Worm (Caenorhabditis elegans) whole organism, early embryonic: ENCODE results near the gene utp-20.
A peak's percentile ranks its signal among the peaks of the same experiment; 100 is the strongest.

ENCODE experiments used
- B0310.2 ChIP-seq: sonication (generic microtip); optimal IDR thresholded peaks from 2 replicates; lab custom pipeline; 2016; ENCODE audit warnings: mild to moderate bottlenecking, missing genetic modification characterization, missing compliant biosample characterization
- F13C5.2 ChIP-seq: sonication (generic microtip); optimal IDR thresholded peaks from 2 replicates; lab custom pipeline; 2017; ENCODE audit warnings: mild to moderate bottlenecking, missing genetic modification characterization, inconsistent platforms, missing compliant biosample characterization
- aly-1 ChIP-seq: sonication (generic microtip); optimal IDR thresholded peaks from 2 replicates; lab custom pipeline; 2016; ENCODE audit warnings: missing genetic modification characterization, missing compliant biosample characterization
- ama-1 ChIP-seq: fragments of 150-350 bp; optimal IDR thresholded peaks from 2 replicates; lab custom pipeline; 2014
- ceh-13 ChIP-seq: fragments of 200-800 bp; sonication (Bioruptor generic); optimal IDR thresholded peaks from 2 replicates; lab custom pipeline; 2018; ENCODE audit warnings: mild to moderate bottlenecking, missing genetic modification characterization, missing compliant biosample characterization
- ceh-36 ChIP-seq: sonication (generic microtip); optimal IDR thresholded peaks from 2 replicates; lab custom pipeline; 2016; ENCODE audit warnings: missing genetic modification characterization, inconsistent platforms, missing compliant biosample characterization
- ets-7 ChIP-seq: sonication (generic microtip); optimal IDR thresholded peaks from 2 replicates; lab custom pipeline; 2016; ENCODE audit warnings: missing genotype, missing genetic modification characterization, missing compliant biosample characterization
- flt-1 ChIP-seq: fragments of 200-800 bp; sonication (Bioruptor generic); IDR thresholded peaks from 2 replicates; pipeline ENCODE4 v1.3.6; 2022; ENCODE audit warnings: missing genetic modification characterization, missing compliant biosample characterization
- hmbx-1 ChIP-seq: sonication (generic microtip); optimal IDR thresholded peaks from 2 replicates; lab custom pipeline; 2016; ENCODE audit warnings: mild to moderate bottlenecking, missing genetic modification characterization, missing compliant biosample characterization
- hmg-4 ChIP-seq: fragments of 200-800 bp; sonication (Bioruptor generic); optimal IDR thresholded peaks from 2 replicates; lab custom pipeline; 2018; ENCODE audit warnings: mild to moderate bottlenecking, missing genetic modification characterization, missing compliant biosample characterization
- hnd-1 ChIP-seq: sonication (generic microtip); optimal IDR thresholded peaks from 2 replicates; lab custom pipeline; 2016; ENCODE audit warnings: missing genetic modification characterization, missing compliant biosample characterization
- pes-1 ChIP-seq: fragments of 200-800 bp; sonication (Bioruptor generic); IDR thresholded peaks from 2 replicates; pipeline ENCODE4 v1.3.6; 2022; ENCODE audit warnings: missing genetic modification reagents, missing genetic modification characterization, missing compliant biosample characterization
- scrt-1 ChIP-seq: fragments of 200-800 bp; sonication (Bioruptor generic); IDR thresholded peaks from 2 replicates; pipeline ENCODE4 v1.3.6; 2022; ENCODE audit warnings: missing genetic modification characterization, missing compliant biosample characterization
- sea-1 ChIP-seq: fragments of 200-800 bp; sonication (Bioruptor generic); conservative IDR thresholded peaks from 2 replicates; pipeline ENCODE4 v1.3.6; 2022; ENCODE audit warnings: missing genetic modification characterization, missing compliant biosample characterization
- tbx-11 ChIP-seq: fragments of 200-800 bp; sonication (Bioruptor generic); IDR thresholded peaks from 2 replicates; pipeline ENCODE4 v1.3.6; 2022; ENCODE audit warnings: missing genetic modification characterization, missing compliant biosample characterization
- tbx-37 ChIP-seq: fragments of 200-800 bp; sonication (Bioruptor generic); conservative IDR thresholded peaks from 2 replicates; pipeline ENCODE4 v1.3.6; 2022; ENCODE audit warnings: missing genetic modification reagents, missing genetic modification characterization, missing compliant biosample characterization
- tra-4 ChIP-seq: sonication (generic microtip); optimal IDR thresholded peaks from 2 replicates; lab custom pipeline; 2017; ENCODE audit warnings: missing genetic modification characterization, missing compliant biosample characterization

utp-20 gene

ce11 chrII:6561300-6561699 is 25.1 kb downstream of the utp-20 start, which contains the start of gene F18C5.10:
TSS of gene F18C5.10 (minus strand) at chrII:6561444.
- TF ChIP-seq tbx-37 (no peak), scrt-1 (GFP tag; lab: Robert Waterston, UW) (no peak), hnd-1 (tag; lab: Kevin White, UChicago) (no peak), tra-4 (no peak), ama-1 (lab: Kevin White, UChicago) (no peak), hmbx-1 (tag; lab: Kevin White, UChicago) (no peak)

- TF ChIP-seq hnd-1 (tag; lab: Kevin White, UChicago) (no peak), tbx-37 (no peak), ceh-13 (GFP tag; lab: Kevin White, UChicago) (no peak), tbx-11 (GFP tag; lab: Robert Waterston, UW) (no peak), hmg-4 (no peak), aly-1 (tag; lab: Kevin White, UChicago) (no peak), B0310.2 (tag; lab: Kevin White, UChicago) (no peak), hmbx-1 (tag; lab: Kevin White, UChicago) (no peak), F13C5.2 (tag; lab: Kevin White, UChicago) (no peak), ets-7 (tag; lab: Kevin White, UChicago) (no peak), ceh-36 (tag; lab: Kevin White, UChicago) (no peak), sea-1 (GFP tag; lab: Robert Waterston, UW) (no peak)
These were observed 26.2 kb downstream of the utp-20 start for ce11 chrII:6562203-6562867.

ce11 chrII:6563238-6563637 is 27.1 kb downstream of the utp-20 start:
- TF ChIP-seq ets-7 (tag; lab: Kevin White, UChicago), result no peak
- TF ChIP-seq pes-1 (GFP tag; lab: Robert Waterston, UW), result no peak
- TF ChIP-seq B0310.2 (tag; lab: Kevin White, UChicago), result no peak
- no peak for TF ChIP-seq sea-1 (GFP tag; lab: Robert Waterston, UW)
- TF ChIP-seq F13C5.2 (tag; lab: Kevin White, UChicago), result no peak

- TF ChIP-seq ets-7 (tag; lab: Kevin White, UChicago) (peak; percentile 30), scrt-1 (GFP tag; lab: Robert Waterston, UW) (peak; percentile 77), ceh-36 (tag; lab: Kevin White, UChicago) (peak; percentile 64), tbx-11 (GFP tag; lab: Robert Waterston, UW) (peak; percentile 83), ceh-13 (GFP tag; lab: Kevin White, UChicago) (peak; percentile 58), ama-1 (lab: Kevin White, UChicago) (no peak), tra-4 (no peak), F13C5.2 (tag; lab: Kevin White, UChicago) (peak; percentile 72), B0310.2 (tag; lab: Kevin White, UChicago) (peak; percentile 30), sea-1 (GFP tag; lab: Robert Waterston, UW) (no peak), pes-1 (GFP tag; lab: Robert Waterston, UW) (no peak), tbx-37 (no peak; the same call in 1 of the 2 replicates), hmbx-1 (tag; lab: Kevin White, UChicago) (no peak), hmg-4 (no peak), flt-1 (GFP tag; lab: Robert Waterston, UW) (peak; percentile 81; the same call in 1 of the 2 replicates), aly-1 (tag; lab: Kevin White, UChicago) (peak; percentile 74), hnd-1 (tag; lab: Kevin White, UChicago) (peak; percentile 47)
These were observed 28.9 kb downstream of the utp-20 start, which contains the start of gene mpz-3 for ce11 chrII:6565077-6565476. TSS of gene mpz-3 (minus strand) at chrII:6565396.

ce11 chrII:6566628-6567180 is 30.5 kb downstream of the utp-20 start, which contains the start of the genes F18C5.5 and F18C5.9:
TSS of gene F18C5.5 (minus strand) at chrII:6566728.
TSS of gene F18C5.9 (plus strand) at chrII:6567130.
- TF ChIP-seq hnd-1 (tag; lab: Kevin White, UChicago) (no peak), F13C5.2 (tag; lab: Kevin White, UChicago) (no peak), pes-1 (GFP tag; lab: Robert Waterston, UW) (no peak), hmg-4 (no peak)

- no peak for TF ChIP-seq aly-1 (tag; lab: Kevin White, UChicago)
- no peak for TF ChIP-seq tbx-11 (GFP tag; lab: Robert Waterston, UW)
- no peak for TF ChIP-seq B0310.2 (tag; lab: Kevin White, UChicago)
- TF ChIP-seq tbx-37, result no peak
- no peak for TF ChIP-seq hmg-4
- TF ChIP-seq sea-1 (GFP tag; lab: Robert Waterston, UW), result no peak
- no peak for TF ChIP-seq flt-1 (GFP tag; lab: Robert Waterston, UW)
- TF ChIP-seq hnd-1 (tag; lab: Kevin White, UChicago), result no peak
- TF ChIP-seq tra-4, result no peak
- no peak for TF ChIP-seq ets-7 (tag; lab: Kevin White, UChicago)
- no peak for TF ChIP-seq scrt-1 (GFP tag; lab: Robert Waterston, UW)
- TF ChIP-seq pes-1 (GFP tag; lab: Robert Waterston, UW), result no peak
- no peak for TF ChIP-seq ceh-13 (GFP tag; lab: Kevin White, UChicago)
- TF ChIP-seq ceh-36 (tag; lab: Kevin White, UChicago), result no peak
- no peak for TF ChIP-seq F13C5.2 (tag; lab: Kevin White, UChicago)
- no peak for TF ChIP-seq ama-1 (lab: Kevin White, UChicago)
- TF ChIP-seq hmbx-1 (tag; lab: Kevin White, UChicago), result no peak
These were observed 32.5 kb downstream of the utp-20 start, which contains the start of gene sra-27 for ce11 chrII:6568707-6569106. TSS of gene sra-27 (plus strand) at chrII:6569007.

ce11 chrII:6573677-6574076 is 37.5 kb downstream of the utp-20 start, which contains the start of gene sra-28:
TSS of gene sra-28 (minus strand) at chrII:6573777.
- TF ChIP-seq F13C5.2 (tag; lab: Kevin White, UChicago), result no peak
- no peak for TF ChIP-seq ets-7 (tag; lab: Kevin White, UChicago)
- TF ChIP-seq ceh-36 (tag; lab: Kevin White, UChicago), result no peak
- no peak for TF ChIP-seq hnd-1 (tag; lab: Kevin White, UChicago)
- TF ChIP-seq ama-1 (lab: Kevin White, UChicago), result no peak
- no peak for TF ChIP-seq B0310.2 (tag; lab: Kevin White, UChicago)
- TF ChIP-seq tra-4, result no peak
- no peak for TF ChIP-seq tbx-37
- no peak for TF ChIP-seq ceh-13 (GFP tag; lab: Kevin White, UChicago)
- no peak for TF ChIP-seq flt-1 (GFP tag; lab: Robert Waterston, UW)
- no peak for TF ChIP-seq pes-1 (GFP tag; lab: Robert Waterston, UW)
- TF ChIP-seq hmg-4, result no peak
- no peak for TF ChIP-seq scrt-1 (GFP tag; lab: Robert Waterston, UW)
- no peak for TF ChIP-seq hmbx-1 (tag; lab: Kevin White, UChicago)
